Fruit fly (Drosophila melanogaster) whole organism, embryonic: ENCODE data around the gene IleRS-m.

Source experiments
- Aef1 ChIP-seq: fragments of 200-800 bp; sonication (Bioruptor generic); IDR thresholded peaks from 3 replicates; pipeline ENCODE4 v1.3.6; 2022; ENCODE audit warnings: missing biosample characterization, missing genetic modification characterization
- CG10565 ChIP-seq: fragments of 200-800 bp; sonication (Bioruptor generic); optimal IDR thresholded peaks from 3 replicates; lab custom pipeline; 2016; ENCODE audit warnings: missing biosample characterization, mild to moderate bottlenecking, missing genetic modification characterization
- CG11696 ChIP-seq: fragments of 200-800 bp; sonication (Bioruptor generic); IDR thresholded peaks from 2 replicates; pipeline ENCODE4 v1.3.6; 2022; ENCODE audit warnings: missing biosample characterization, missing genetic modification characterization
- CG14050 ChIP-seq: fragments of 200-800 bp; sonication (Bioruptor generic); IDR thresholded peaks from 3 replicates; pipeline ENCODE4 v1.3.6; 2022; ENCODE audit warnings: missing biosample characterization, missing genetic modification characterization
- CG14965 ChIP-seq: fragments of 200-800 bp; sonication (Bioruptor generic); optimal IDR thresholded peaks from 2 replicates; lab custom pipeline; 2016; ENCODE audit warnings: missing biosample characterization, missing genetic modification characterization, borderline replicate concordance
- CG15073 ChIP-seq: fragments of 200-800 bp; sonication (Bioruptor generic); optimal IDR thresholded peaks from 2 replicates; lab custom pipeline; 2016; ENCODE audit warnings: missing biosample characterization, missing genetic modification characterization
- CG1529 ChIP-seq: fragments of 200-800 bp; sonication (Bioruptor generic); optimal IDR thresholded peaks from 3 replicates; lab custom pipeline; 2018; ENCODE audit warnings: missing biosample characterization, missing genetic modification characterization
- CG18476 ChIP-seq: fragments of 200-800 bp; sonication (Bioruptor generic); optimal IDR thresholded peaks from 2 replicates; lab custom pipeline; 2016; ENCODE audit warnings: missing biosample characterization, mild to moderate bottlenecking, missing genetic modification characterization
- CG18619 ChIP-seq: fragments of 200-800 bp; sonication (Bioruptor generic); optimal IDR thresholded peaks from 3 replicates; lab custom pipeline; 2017; ENCODE audit warnings: missing biosample characterization, mild to moderate bottlenecking, missing genetic modification characterization
- CG2889 ChIP-seq: fragments of 200-800 bp; sonication (Bioruptor generic); IDR thresholded peaks from 3 replicates; pipeline ENCODE4 v1.3.6; 2022; ENCODE audit warnings: missing biosample characterization, missing genetic modification characterization
- CG33557 ChIP-seq: fragments of 200-800 bp; sonication (Bioruptor generic); optimal IDR thresholded peaks from 2 replicates; lab custom pipeline; 2019; ENCODE audit warnings: missing biosample characterization, mild to moderate bottlenecking, missing genetic modification characterization, moderate library complexity
- CG3838 ChIP-seq: fragments of 200-800 bp; sonication (Bioruptor generic); optimal IDR thresholded peaks from 3 replicates; lab custom pipeline; 2016; ENCODE audit warnings: missing biosample characterization, missing genetic modification characterization
- CG4282 ChIP-seq: fragments of 200-800 bp; sonication (Bioruptor generic); optimal IDR thresholded peaks from 2 replicates; lab custom pipeline; 2016; ENCODE audit warnings: missing biosample characterization, missing genetic modification characterization
- CG4328 ChIP-seq: fragments of 200-800 bp; sonication (Bioruptor generic); optimal IDR thresholded peaks from 3 replicates; lab custom pipeline; 2017; ENCODE audit warnings: missing biosample characterization, missing genetic modification reagents, missing genetic modification characterization
- CG5953 ChIP-seq: fragments of 200-800 bp; sonication (Bioruptor generic); IDR thresholded peaks from 2 replicates; pipeline ENCODE4 v1.3.6; 2022; ENCODE audit warnings: missing biosample characterization, missing genetic modification characterization
- CG6683 ChIP-seq: fragments of 200-800 bp; sonication (Bioruptor generic); optimal IDR thresholded peaks from 2 replicates; lab custom pipeline; 2017; ENCODE audit warnings: missing biosample characterization, mild to moderate bottlenecking, missing genetic modification characterization, missing genetic modification reagents
- CG7271 ChIP-seq: fragments of 200-800 bp; sonication (Bioruptor generic); optimal IDR thresholded peaks from 2 replicates; lab custom pipeline; 2018; ENCODE audit warnings: missing biosample characterization, mild to moderate bottlenecking, missing genetic modification characterization, moderate library complexity
- CG8281 ChIP-seq: fragments of 200-800 bp; sonication (Bioruptor generic); optimal IDR thresholded peaks from 2 replicates; lab custom pipeline; 2018; ENCODE audit warnings: missing biosample characterization, mild to moderate bottlenecking, missing genetic modification characterization, moderate library complexity
- CG8765 ChIP-seq: fragments of 200-800 bp; sonication (Bioruptor generic); IDR thresholded peaks from 2 replicates; pipeline ENCODE4 v1.3.6; 2022; ENCODE audit warnings: missing biosample characterization, missing genetic modification characterization
- CkIIα-i1 ChIP-seq: fragments of 200-800 bp; sonication (Bioruptor generic); IDR thresholded peaks from 2 replicates; pipeline ENCODE4 v1.3.6; 2022; ENCODE audit warnings: missing biosample characterization, missing genetic modification characterization
- CrebB ChIP-seq: fragments of 200-800 bp; sonication (Bioruptor generic); optimal IDR thresholded peaks from 3 replicates; lab custom pipeline; 2018; ENCODE audit warnings: missing biosample characterization, mild to moderate bottlenecking, missing genetic modification characterization
- Dbx ChIP-seq: fragments of 200-800 bp; sonication (Bioruptor generic); IDR thresholded peaks from 3 replicates; pipeline ENCODE4 v1.3.6; 2022; ENCODE audit warnings: missing biosample characterization, missing genetic modification characterization
- Dek ChIP-seq: fragments of 200-800 bp; sonication (Bioruptor generic); optimal IDR thresholded peaks from 3 replicates; lab custom pipeline; 2019; ENCODE audit warnings: missing biosample characterization, mild to moderate bottlenecking, missing genetic modification characterization, moderate library complexity
- Doc2 ChIP-seq: fragments of 200-800 bp; sonication (Bioruptor generic); IDR thresholded peaks from 2 replicates; pipeline ENCODE4 v1.3.6; 2022; ENCODE audit warnings: missing biosample characterization, missing genetic modification characterization
- Ets97D ChIP-seq: fragments of 200-800 bp; sonication (Bioruptor generic); optimal IDR thresholded peaks from 3 replicates; lab custom pipeline; 2016; ENCODE audit warnings: missing biosample characterization, missing genetic modification characterization
- Lhr ChIP-seq: fragments of 200-800 bp; sonication (Bioruptor generic); optimal IDR thresholded peaks from 3 replicates; lab custom pipeline; 2017; ENCODE audit warnings: mild to moderate bottlenecking, missing biosample characterization, missing genetic modification reagents, missing genetic modification characterization
- Max ChIP-seq: fragments of 200-800 bp; sonication (Bioruptor generic); optimal IDR thresholded peaks from 2 replicates; lab custom pipeline; 2016; ENCODE audit warnings: missing biosample characterization, mild to moderate bottlenecking, missing genetic modification characterization
- Med ChIP-seq: fragments of 200-800 bp; sonication (Bioruptor generic); peaks from one replicate; lab custom pipeline; 2016; ENCODE audit warnings: missing biosample characterization, missing genetic modification characterization, mild to moderate bottlenecking, inconsistent platforms, moderate library complexity
- NC2β ChIP-seq: fragments of 200-800 bp; sonication (Bioruptor generic); optimal IDR thresholded peaks from 2 replicates; lab custom pipeline; 2016; ENCODE audit warnings: missing biosample characterization, missing genetic modification characterization
- Nf-YB ChIP-seq: fragments of 200-800 bp; sonication (Bioruptor generic); optimal IDR thresholded peaks from 3 replicates; lab custom pipeline; 2019; ENCODE audit warnings: missing biosample characterization, mild to moderate bottlenecking, missing genetic modification characterization, moderate library complexity
- Rfx ChIP-seq: fragments of 200-800 bp; sonication (Bioruptor generic); IDR thresholded peaks from 2 replicates; pipeline ENCODE4 v1.3.6; 2022; ENCODE audit warnings: missing biosample characterization, missing genetic modification characterization
- Six4 ChIP-seq: fragments of 200-800 bp; sonication (Bioruptor generic); optimal IDR thresholded peaks from 2 replicates; lab custom pipeline; 2016; ENCODE audit warnings: missing biosample characterization, missing genetic modification characterization
- Usf ChIP-seq: fragments of 200-800 bp; sonication (Bioruptor generic); optimal IDR thresholded peaks from 2 replicates; lab custom pipeline; 2017; ENCODE audit warnings: missing genotype, missing biosample characterization, missing genetic modification characterization
- bigmax ChIP-seq: fragments of 200-800 bp; sonication (Bioruptor generic); optimal IDR thresholded peaks from 2 replicates; lab custom pipeline; 2018; ENCODE audit warnings: missing biosample characterization, mild to moderate bottlenecking, missing genetic modification characterization
- bsh ChIP-seq, 2 experiments: fragments of 200-800 bp; sonication (Bioruptor generic); optimal IDR thresholded peaks; 2 replicates each; lab custom pipeline; 2017 to 2018; ENCODE audit warnings: mild to moderate bottlenecking in 2 of 2, missing biosample characterization in 2 of 2, missing genetic modification characterization in 2 of 2, moderate library complexity in 1 of 2
- dmrt11E ChIP-seq: fragments of 200-800 bp; sonication (Bioruptor generic); optimal IDR thresholded peaks from 3 replicates; lab custom pipeline; 2018; ENCODE audit warnings: missing biosample characterization, mild to moderate bottlenecking, missing genetic modification characterization, moderate library complexity
- grn ChIP-seq: fragments of 200-800 bp; sonication (Bioruptor generic); optimal IDR thresholded peaks from 3 replicates; lab custom pipeline; 2017; ENCODE audit warnings: missing biosample characterization, missing genetic modification characterization
- hbn ChIP-seq: fragments of 200-800 bp; sonication (Bioruptor generic); IDR thresholded peaks from 2 replicates; pipeline ENCODE4 v1.3.6; 2022; ENCODE audit warnings: missing biosample characterization, missing genetic modification characterization; ENCODE audit not compliant: partially characterized antibody
- hkb ChIP-seq, 2 experiments: fragments of 200-800 bp in 1 of 2; fragments of >200 bp in 1 of 2; sonication (Bioruptor generic) in 1 of 2; IDR thresholded peaks in 1 of 2; optimal IDR thresholded peaks in 1 of 2; 2 replicates each; pipeline versions ENCODE4 v1.3.6 to Lab custom; 2017 to 2022; ENCODE audit warnings: missing biosample characterization in 1 of 2, missing genetic modification characterization in 1 of 2
- hth ChIP-seq: fragments of >200 bp; optimal IDR thresholded peaks from 2 replicates; lab custom pipeline; 2017; ENCODE audit warnings: inconsistent platforms
- schlank ChIP-seq: fragments of 200-800 bp; sonication (Bioruptor generic); optimal IDR thresholded peaks from 2 replicates; lab custom pipeline; 2018; ENCODE audit warnings: missing biosample characterization, mild to moderate bottlenecking, missing genetic modification characterization
- sisA ChIP-seq: fragments of 200-800 bp; sonication (Bioruptor generic); IDR thresholded peaks from 2 replicates; pipeline ENCODE4 v1.3.6; 2022; ENCODE audit warnings: missing biosample characterization, missing genetic modification characterization
- toy ChIP-seq: fragments of 200-800 bp; sonication (Bioruptor generic); IDR thresholded peaks from 2 replicates; pipeline ENCODE4 v1.3.6; 2022; ENCODE audit warnings: missing biosample characterization, missing genetic modification characterization
- trh ChIP-seq: fragments of 200-800 bp; sonication (Bioruptor generic); optimal IDR thresholded peaks from 2 replicates; lab custom pipeline; 2016; ENCODE audit warnings: missing biosample characterization, missing genetic modification characterization
- ttk ChIP-seq: fragments of 200-800 bp; sonication (Bioruptor generic); IDR thresholded peaks from 2 replicates; pipeline ENCODE4 v2.1.2; 2022; ENCODE audit warnings: missing biosample characterization, missing genetic modification characterization
- tup ChIP-seq: fragments of 200-800 bp; sonication (Bioruptor generic); optimal IDR thresholded peaks from 2 replicates; lab custom pipeline; 2016; ENCODE audit warnings: missing biosample characterization, mild to moderate bottlenecking, missing genetic modification characterization, moderate library complexity
- vfl ChIP-seq: fragments of 200-800 bp; sonication (Bioruptor generic); optimal IDR thresholded peaks from 2 replicates; lab custom pipeline; 2016; ENCODE audit warnings: missing biosample characterization, missing genetic modification characterization
- wek ChIP-seq: fragments of 200-800 bp; sonication (Bioruptor generic); optimal IDR thresholded peaks from 3 replicates; lab custom pipeline; 2018; ENCODE audit warnings: missing biosample characterization, mild to moderate bottlenecking, missing genetic modification characterization, moderate library complexity
- wor ChIP-seq: fragments of 200-800 bp; sonication (Bioruptor generic); IDR thresholded peaks from 2 replicates; pipeline ENCODE4 v1.3.6; 2022; ENCODE audit warnings: missing biosample characterization, missing genetic modification characterization

IleRS-m gene

dm6 chr3L:16131264-16132066 is 31.4 kb downstream of the IleRS-m start, which contains the start of the genes Trs20 and elg1 (continued):
- no peak for TF ChIP-seq Doc2 (GFP tag; lab: Robert Waterston, UW)
- peak; percentile 65 for TF ChIP-seq Rfx (GFP tag; lab: Robert Waterston, UW)
- TF ChIP-seq CG8281 (tag; lab: Kevin White, UChicago): no peak
- TF ChIP-seq CG1529 (GFP tag; lab: Kevin White, UChicago): no peak
- TF ChIP-seq Lhr (GFP tag; lab: Kevin White, UChicago): no peak
- TF ChIP-seq Nf-YB (GFP tag; lab: Kevin White, UChicago): peak; percentile 54
- no peak for TF ChIP-seq Usf (GFP tag; lab: Kevin White, UChicago)
- TF ChIP-seq CG8765 (GFP tag; lab: Robert Waterston, UW): no peak
- TF ChIP-seq CG6683 (GFP tag; lab: Kevin White, UChicago): peak; percentile 10
- TF ChIP-seq CG18619 (GFP tag; lab: Kevin White, UChicago): peak; percentile 14
- TF ChIP-seq CG3838 (GFP tag; lab: Kevin White, UChicago): no peak
- TF ChIP-seq wor (GFP tag; lab: Robert Waterston, UW): no peak
- peak; percentile 17; the same call in 1 of the 3 replicates for TF ChIP-seq Aef1 (GFP tag; lab: Robert Waterston, UW)
- TF ChIP-seq CG2889 (GFP tag; lab: Robert Waterston, UW): no peak
- no peak for TF ChIP-seq CG5953 (GFP tag; lab: Robert Waterston, UW)
- TF ChIP-seq CG4328: peak; percentile 39
- no peak for TF ChIP-seq CG4282 (GFP tag; lab: Kevin White, UChicago)
- TF ChIP-seq sisA (GFP tag; lab: Robert Waterston, UW): no peak; the same call in 1 of the 2 replicates
- TF ChIP-seq CG33557: peak; percentile 51
- TF ChIP-seq NC2β: no peak
- no peak for TF ChIP-seq CkIIα-i1
- no peak for TF ChIP-seq CG10565 (GFP tag; lab: Kevin White, UChicago)
- peak; percentile 59 for TF ChIP-seq Dek (tag; lab: Kevin White, UChicago)
- no peak for TF ChIP-seq CG14965 (GFP tag; lab: Kevin White, UChicago)
- TF ChIP-seq CG11696 (GFP tag; lab: Robert Waterston, UW): peak; percentile 100
- TF ChIP-seq grn: no peak
- TF ChIP-seq CG14050 (GFP tag; lab: Robert Waterston, UW): no peak
- TF ChIP-seq Max (GFP tag; lab: Kevin White, UChicago): no peak
- no peak for TF ChIP-seq hkb (optimal IDR thresholded peaks at IDR 0.05; lab: Kevin White, UChicago)
- 0 out of 2 replicates have a peak, but pooled peaks have one; percentile 25 for TF ChIP-seq hkb (GFP tag; IDR thresholded peaks at IDR 0.05; lab: Robert Waterston, UW)
- TF ChIP-seq Dbx (GFP tag; lab: Robert Waterston, UW): peak; percentile 63; the same call in 2 of the 3 replicates
- TF ChIP-seq Ets97D: peak; percentile 16
- no peak for TF ChIP-seq vfl (GFP tag; lab: Kevin White, UChicago)
- no peak for TF ChIP-seq CG18476
- TF ChIP-seq hth (lab: Kevin White, UChicago): no peak
- no peak for TF ChIP-seq wek (GFP tag; lab: Kevin White, UChicago)
- TF ChIP-seq bsh (GFP tag; optimal IDR thresholded peaks at IDR 0.05; lab: Kevin White, UChicago): peak in 1 of 2 experiments; percentile 57
- no peak for TF ChIP-seq schlank
- TF ChIP-seq tup: no peak
- peak; percentile 13 for TF ChIP-seq CG7271 (tag; lab: Kevin White, UChicago)
- no peak for TF ChIP-seq CrebB
- no peak for TF ChIP-seq CG15073 (GFP tag; lab: Kevin White, UChicago)
- no peak for TF ChIP-seq toy (GFP tag; lab: Robert Waterston, UW)
- peak; percentile 59 for TF ChIP-seq dmrt11E (tag; lab: Kevin White, UChicago)
- no peak for TF ChIP-seq bigmax
- TF ChIP-seq Med (GFP tag; lab: Kevin White, UChicago): peak; percentile 87
- TF ChIP-seq Six4 (GFP tag; lab: Kevin White, UChicago): no peak
- no peak for TF ChIP-seq trh (GFP tag; lab: Kevin White, UChicago)
- no peak for TF ChIP-seq hbn
- TF ChIP-seq ttk (GFP tag; lab: Robert Waterston, UW): no peak
